Fruit fly (Drosophila melanogaster) Kc167 (cell line): ENCODE measurements around the gene CG7289.

ENCODE experiments used
- h ChIP-seq: fragments of >200 bp; optimal IDR thresholded peaks from 3 replicates; lab custom pipeline; 2018; ENCODE audit warnings: missing external identifiers
- ttk ChIP-seq: sonication (Bioruptor generic); optimal IDR thresholded peaks from 2 replicates; lab custom pipeline; 2017; ENCODE audit warnings: missing external identifiers

dm6 chr2L:1975473-1975872 is 6.5 kb upstream of the CG7289 start:
- TF ChIP-seq h (no peak), ttk (no peak)
